Worm (Caenorhabditis elegans) whole organism, mixed stage, embryonic: ENCODE measurements around the gene Y22D7AL.11.

ENCODE experiments used
- M03D4.4 ChIP-seq: sonication (generic microtip); optimal IDR thresholded peaks from 2 replicates; lab custom pipeline; 2017; ENCODE audit warnings: mild to moderate bottlenecking, missing genetic modification characterization, missing compliant biosample characterization
- ceh-39 ChIP-seq: fragments of 150-350 bp; optimal IDR thresholded peaks from 2 replicates; lab custom pipeline; 2014; ENCODE audit warnings: missing biosample characterization, missing genetic modification characterization
- ceh-43 ChIP-seq: fragments of 200-800 bp; sonication (Bioruptor generic); optimal IDR thresholded peaks from 2 replicates; lab custom pipeline; 2018; ENCODE audit warnings: mild to moderate bottlenecking, missing genetic modification characterization, moderate library complexity, missing compliant biosample characterization
- ceh-83 ChIP-seq: fragments of 200-800 bp; sonication (Bioruptor generic); optimal IDR thresholded peaks from 2 replicates; lab custom pipeline; 2018; ENCODE audit warnings: mild to moderate bottlenecking, missing genetic modification characterization, missing compliant biosample characterization
- ces-1 ChIP-seq: fragments of 150-350 bp; optimal IDR thresholded peaks from 2 replicates; lab custom pipeline; 2014; ENCODE audit warnings: missing biosample characterization, missing genetic modification reagents, missing genetic modification characterization
- cnd-1 ChIP-seq: fragments of 200-800 bp; sonication (Bioruptor generic); optimal IDR thresholded peaks from 2 replicates; lab custom pipeline; 2018; ENCODE audit warnings: mild to moderate bottlenecking, missing genetic modification characterization, missing compliant biosample characterization
- drap-1 ChIP-seq: fragments of 200-800 bp; sonication (Bioruptor generic); optimal IDR thresholded peaks from 3 replicates; lab custom pipeline; 2018; ENCODE audit warnings: mild to moderate bottlenecking, missing genetic modification characterization, missing compliant biosample characterization
- elt-1 ChIP-seq: sonication (generic microtip); optimal IDR thresholded peaks from 2 replicates; lab custom pipeline; 2017; ENCODE audit warnings: missing genetic modification characterization, mild to moderate bottlenecking, missing compliant biosample characterization, antibody characterized with exemption, moderate library complexity, borderline replicate concordance; ENCODE audit not compliant: insufficient read depth
- elt-3 ChIP-seq: fragments of 150-350 bp; optimal IDR thresholded peaks from 2 replicates; lab custom pipeline; 2014; ENCODE audit warnings: missing biosample characterization, missing genetic modification characterization
- flh-1 ChIP-seq: fragments of 200-800 bp; sonication (Bioruptor generic); optimal IDR thresholded peaks from 2 replicates; lab custom pipeline; 2018; ENCODE audit warnings: mild to moderate bottlenecking, missing genetic modification characterization, moderate library complexity, missing compliant biosample characterization
- hlh-1 ChIP-seq: fragments of 150-350 bp; optimal IDR thresholded peaks from 2 replicates; lab custom pipeline; 2014; ENCODE audit warnings: missing biosample characterization, missing genetic modification reagents, missing genetic modification characterization
- lin-13 ChIP-seq: fragments of 150-350 bp; optimal IDR thresholded peaks from 2 replicates; lab custom pipeline; 2014; ENCODE audit warnings: missing biosample characterization, missing genetic modification characterization
- lin-32 ChIP-seq: fragments of 200-800 bp; sonication (Bioruptor generic); optimal IDR thresholded peaks from 2 replicates; lab custom pipeline; 2018; ENCODE audit warnings: mild to moderate bottlenecking, missing genetic modification characterization, missing compliant biosample characterization
- lsy-2 ChIP-seq: fragments of 150-350 bp; optimal IDR thresholded peaks from 2 replicates; lab custom pipeline; 2014; ENCODE audit warnings: missing biosample characterization, missing genetic modification characterization
- mab-5 ChIP-seq: fragments of 150-350 bp; optimal IDR thresholded peaks from 2 replicates; lab custom pipeline; 2014; ENCODE audit warnings: missing biosample characterization, missing genetic modification characterization
- mep-1 ChIP-seq: fragments of 150-350 bp; optimal IDR thresholded peaks from 2 replicates; lab custom pipeline; 2017; ENCODE audit warnings: missing biosample characterization, missing genetic modification reagents, missing genetic modification characterization, inconsistent platforms
- nhr-12 ChIP-seq: fragments of 150-350 bp; optimal IDR thresholded peaks from 2 replicates; lab custom pipeline; 2014; ENCODE audit warnings: missing biosample characterization, missing genetic modification characterization
- nhr-2 ChIP-seq: fragments of 150-350 bp; optimal IDR thresholded peaks from 2 replicates; lab custom pipeline; 2014; ENCODE audit warnings: missing biosample characterization, missing genetic modification characterization
- nhr-237 ChIP-seq: fragments of 150-350 bp; optimal IDR thresholded peaks from 2 replicates; lab custom pipeline; 2014; ENCODE audit warnings: missing biosample characterization, missing genetic modification characterization
- nhr-28 ChIP-seq: fragments of 150-350 bp; optimal IDR thresholded peaks from 2 replicates; lab custom pipeline; 2014; ENCODE audit warnings: missing biosample characterization, missing genetic modification characterization
- sem-2 ChIP-seq: fragments of 200-800 bp; sonication (Bioruptor generic); optimal IDR thresholded peaks from 2 replicates; lab custom pipeline; 2018; ENCODE audit warnings: mild to moderate bottlenecking, missing genetic modification characterization, missing compliant biosample characterization
- snpc-4 ChIP-seq: fragments of 150-350 bp; optimal IDR thresholded peaks from 2 replicates; lab custom pipeline; 2014; ENCODE audit warnings: missing biosample characterization, missing genetic modification characterization
- sptf-1 ChIP-seq: sonication (generic microtip); optimal IDR thresholded peaks from 2 replicates; lab custom pipeline; 2017; ENCODE audit warnings: mild to moderate bottlenecking, missing genetic modification characterization, moderate library complexity, missing compliant biosample characterization
- tbx-8 ChIP-seq: fragments of 200-800 bp; sonication (Bioruptor generic); optimal IDR thresholded peaks from 2 replicates; lab custom pipeline; 2018; ENCODE audit warnings: mild to moderate bottlenecking, missing genetic modification characterization, moderate library complexity, missing compliant biosample characterization
- unc-120 ChIP-seq: sonication (generic microtip); optimal IDR thresholded peaks from 2 replicates; lab custom pipeline; 2017; ENCODE audit warnings: missing genetic modification characterization, missing compliant biosample characterization; ENCODE audit not compliant: poor library complexity, severe bottlenecking
- unc-39 ChIP-seq: fragments of 150-350 bp; optimal IDR thresholded peaks from 2 replicates; lab custom pipeline; 2014; ENCODE audit warnings: missing biosample characterization, missing genetic modification characterization
- zip-8 ChIP-seq: fragments of 150-350 bp; optimal IDR thresholded peaks from 2 replicates; lab custom pipeline; 2014; ENCODE audit warnings: missing biosample characterization, missing genetic modification characterization

The Y22D7AL.11 gene

DNA sequence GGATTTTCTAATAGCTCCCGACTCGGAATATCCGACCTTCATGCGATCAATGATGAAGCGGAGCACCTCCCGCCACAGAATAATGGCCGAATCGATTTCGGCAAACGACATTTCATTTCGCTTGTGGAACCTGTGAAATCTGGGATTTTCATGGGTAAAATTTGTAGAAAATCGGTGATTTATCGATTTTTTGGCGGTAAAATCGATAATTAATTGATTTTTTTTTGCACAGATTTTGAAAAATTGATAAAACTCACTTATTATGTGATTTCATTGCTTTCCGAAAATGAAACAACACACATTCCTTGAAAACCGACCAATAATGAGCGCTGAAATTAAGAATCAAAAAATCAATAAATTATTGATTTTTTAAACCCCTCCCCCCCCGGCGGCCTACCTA is 32.7 kb upstream of the Y22D7AL.11 start:
- TF ChIP-seq tbx-8 (no peak), sem-2 (GFP tag; lab: Kevin White, UChicago) (no peak), sptf-1 (tag; lab: Kevin White, UChicago) (no peak), flh-1 (GFP tag; lab: Kevin White, UChicago) (no peak), mab-5 (tag; lab: Kevin White, UChicago) (no peak), ces-1 (GFP tag; lab: Kevin White, UChicago) (no peak), cnd-1 (tag; lab: Kevin White, UChicago) (no peak), hlh-1 (tag; lab: Kevin White, UChicago) (no peak)

DNA sequence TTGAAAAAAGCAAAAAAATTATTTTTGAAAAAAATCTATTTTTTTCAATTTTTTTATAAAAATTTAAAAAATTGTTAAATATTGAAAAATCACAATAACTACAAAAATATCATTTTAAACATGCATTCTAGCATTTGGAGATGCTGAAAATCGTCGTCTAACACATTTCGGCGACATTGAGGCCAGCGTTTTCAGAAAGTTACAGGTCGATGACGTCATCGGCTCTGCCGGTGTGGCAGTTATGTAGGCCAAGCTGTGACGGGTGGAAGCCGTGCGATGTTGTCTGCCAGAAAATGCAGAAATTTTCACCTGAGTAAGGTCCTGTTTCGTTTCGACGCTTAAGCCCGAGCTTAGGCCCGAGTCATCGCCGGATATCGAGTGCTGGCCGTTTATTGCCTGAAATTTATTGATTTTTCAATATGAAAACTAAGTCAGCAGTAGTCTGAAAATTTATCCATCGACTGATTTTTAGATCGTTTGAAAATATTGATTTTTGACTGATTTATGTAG is 31.7 kb upstream of the Y22D7AL.11 start, which contains the start of gene Y22D7AR.3:
Gene Y22D7AR.3, minus strand, starts transcription at position 51 of the 510 bp plus-strand sequence.
- TF ChIP-seq zip-8 (peak; percentile 40), flh-1 (GFP tag; lab: Kevin White, UChicago) (no peak)

DNA sequence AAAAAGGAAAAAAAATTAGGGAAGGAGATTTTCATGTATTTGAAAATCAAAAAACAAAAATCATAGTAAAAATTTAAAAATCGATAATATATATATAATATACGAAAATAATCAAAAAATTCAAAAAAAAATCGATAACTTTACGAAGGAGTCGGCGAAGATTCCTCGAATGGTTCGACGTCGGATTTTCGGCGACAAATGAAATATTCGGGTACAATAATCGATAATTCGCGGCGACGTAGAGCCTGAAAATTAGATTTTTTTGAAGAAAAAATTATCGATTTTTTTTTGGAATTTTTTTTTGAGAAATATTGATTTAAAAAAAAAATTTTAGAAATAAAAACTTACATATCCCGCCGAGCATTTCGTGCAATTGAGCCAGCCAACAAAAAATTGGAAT is 31.2 kb upstream of the Y22D7AL.11 start:
- no peak for TF ChIP-seq lin-13
- TF ChIP-seq mab-5 (tag; lab: Kevin White, UChicago), result no peak
- TF ChIP-seq tbx-8, result no peak

DNA sequence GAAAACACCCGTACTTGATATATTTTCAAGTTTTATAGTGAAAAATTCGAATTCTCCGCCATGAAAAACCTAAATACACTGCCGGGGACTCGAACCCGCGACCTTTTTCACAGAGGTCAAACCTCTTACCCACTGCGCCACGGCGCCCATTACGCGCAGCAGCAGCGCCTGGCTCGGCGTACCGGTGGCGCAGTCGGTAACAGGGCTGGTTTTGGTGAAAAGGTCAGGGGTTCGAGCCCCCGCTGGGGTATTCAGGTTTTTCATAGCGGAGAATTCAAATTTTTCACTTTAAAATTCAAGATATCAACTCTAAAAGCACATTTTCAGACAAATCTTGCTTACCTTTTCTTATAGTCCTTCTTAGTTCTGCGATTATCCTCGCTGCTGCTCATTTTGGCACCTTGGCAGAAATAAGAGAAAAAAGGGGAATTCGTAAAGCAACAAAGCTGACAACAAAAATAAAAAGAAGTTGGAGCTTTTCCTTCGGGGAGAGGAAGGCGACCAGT is 30.6 kb upstream of the Y22D7AL.11 start, which contains the start of gene Y22D7AL.16:
Gene Y22D7AL.16, minus strand, starts transcription at position 456 of the 506 bp plus-strand sequence.
- TF ChIP-seq unc-39 (tag; lab: Kevin White, UChicago) (no peak), elt-1 (tag; lab: Kevin White, UChicago) (no peak), unc-120 (tag; lab: Kevin White, UChicago) (no peak), mep-1 (no peak), lin-32 (GFP tag; lab: Kevin White, UChicago) (no peak), lsy-2 (tag; lab: Kevin White, UChicago) (no peak), elt-3 (tag; lab: Kevin White, UChicago) (no peak), nhr-12 (tag; lab: Kevin White, UChicago) (no peak), cnd-1 (tag; lab: Kevin White, UChicago) (no peak), drap-1 (GFP tag; lab: Kevin White, UChicago) (no peak), nhr-28 (no peak), sem-2 (GFP tag; lab: Kevin White, UChicago) (no peak), nhr-237 (tag; lab: Kevin White, UChicago) (no peak)
- TF ChIP-seq, all 35 proteins: peak for 0

DNA sequence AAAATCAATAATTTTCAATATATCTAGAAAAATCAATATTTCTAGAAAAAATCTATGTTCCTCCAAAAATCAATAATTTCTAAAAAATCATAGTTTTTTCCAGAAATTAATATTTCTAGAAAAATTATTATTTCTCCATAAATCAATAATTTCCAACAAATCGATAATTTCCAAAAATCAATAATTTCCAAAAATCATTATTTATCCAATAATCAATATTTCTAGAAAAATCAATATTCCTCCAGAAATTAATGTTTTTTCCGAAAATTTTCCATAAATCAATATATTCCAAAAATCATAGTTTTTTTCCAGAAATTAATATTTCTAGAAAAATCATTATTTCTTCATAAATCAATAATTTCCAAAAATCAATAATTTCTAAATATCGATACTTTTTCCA is 28.9 kb upstream of the Y22D7AL.11 start:
- TF ChIP-seq nhr-237 (tag; lab: Kevin White, UChicago), result no peak

DNA sequence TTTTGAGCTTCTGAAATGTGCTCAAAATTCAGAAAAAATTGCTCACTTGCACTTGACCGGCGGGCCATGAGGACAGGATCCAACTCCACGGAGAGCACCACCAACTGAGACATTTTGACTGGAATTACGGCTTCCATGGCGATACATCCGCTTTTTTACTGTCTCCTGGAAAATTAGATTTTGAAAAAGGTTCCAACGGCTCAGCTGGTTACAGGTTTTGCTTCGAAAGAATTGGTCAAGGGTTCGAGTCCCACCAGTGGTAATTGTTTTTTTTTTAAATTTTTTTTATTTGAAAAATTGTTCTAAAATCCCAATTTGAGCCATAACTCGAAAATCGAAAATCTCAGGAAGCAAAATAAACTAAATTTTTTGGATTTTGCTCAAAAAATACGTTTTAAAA is 28.2 kb upstream of the Y22D7AL.11 start:
- no peak for TF ChIP-seq mab-5 (tag; lab: Kevin White, UChicago)
- no peak for TF ChIP-seq nhr-2 (tag; lab: Kevin White, UChicago)
- no peak for TF ChIP-seq ceh-39 (tag; lab: Kevin White, UChicago)
- no peak for TF ChIP-seq M03D4.4 (tag; lab: Kevin White, UChicago)
- no peak for TF ChIP-seq sptf-1 (tag; lab: Kevin White, UChicago)
- no peak for TF ChIP-seq ceh-83 (GFP tag; lab: Kevin White, UChicago)
- TF ChIP-seq lsy-2 (tag; lab: Kevin White, UChicago), result no peak
- no peak for TF ChIP-seq lin-13
- TF ChIP-seq ceh-43 (GFP tag; lab: Kevin White, UChicago), result no peak
- no peak for TF ChIP-seq ces-1 (GFP tag; lab: Kevin White, UChicago)
- no peak for TF ChIP-seq elt-1 (tag; lab: Kevin White, UChicago)
- TF ChIP-seq cnd-1 (tag; lab: Kevin White, UChicago), result no peak
- no peak for TF ChIP-seq drap-1 (GFP tag; lab: Kevin White, UChicago)
- no peak for TF ChIP-seq nhr-12 (tag; lab: Kevin White, UChicago)
- TF ChIP-seq snpc-4 (tag; lab: Kevin White, UChicago), result no peak
- TF ChIP-seq, all 35 proteins: peak for 0
